Worm (Caenorhabditis elegans): Measurements from ENCODE around the gene srt-14.

ce11 chrV:4236118-4236517 lies 20.3 kb downstream of the srt-14 start, which contains the start of gene nlp-13:
- TF ChIP-seq B0310.2 (tag; optimal IDR thresholded peaks at IDR 0.05) (no peak), sea-1 (GFP tag; conservative IDR thresholded peaks at IDR 0.05) (no peak), pes-1 (GFP tag; IDR thresholded peaks at IDR 0.05) (no peak), flt-1 (GFP tag; IDR thresholded peaks at IDR 0.05) (no peak), ama-1 (optimal IDR thresholded peaks at IDR 0.05) (no peak), hnd-1 (tag; optimal IDR thresholded peaks at IDR 0.05) (no peak), F13C5.2 (tag; optimal IDR thresholded peaks at IDR 0.05) (no peak), aly-1 (tag; optimal IDR thresholded peaks at IDR 0.05) (no peak), tbx-11 (GFP tag; IDR thresholded peaks at IDR 0.05) (no peak), hmg-4 (GFP tag; optimal IDR thresholded peaks at IDR 0.05) (no peak), ceh-13 (GFP tag; optimal IDR thresholded peaks at IDR 0.05) (no peak)
